Worm (Caenorhabditis elegans) whole organism, young adult: ENCODE data around the gene T16G12.12.

Experiments
- F49E8.2 ChIP-seq: sonication (generic microtip); optimal IDR thresholded peaks from 3 replicates; lab custom pipeline; 2017; ENCODE audit warnings: missing genetic modification characterization, mild to moderate bottlenecking, missing compliant biosample characterization, antibody characterized with exemption, moderate library complexity; ENCODE audit not compliant: insufficient read depth
- F55B11.4 ChIP-seq: sonication (generic microtip); optimal IDR thresholded peaks from 2 replicates; lab custom pipeline; 2016; ENCODE audit warnings: missing compliant biosample characterization, missing genetic modification characterization, borderline replicate concordance; ENCODE audit not compliant: insufficient read depth
- Y53G8AR.9 ChIP-seq: fragments of 200-800 bp; sonication (Bioruptor generic); conservative IDR thresholded peaks from 2 replicates; pipeline ENCODE4 v1.3.6; 2022; ENCODE audit warnings: missing genetic modification reagents, missing genetic modification characterization, missing compliant biosample characterization
- ceh-27 ChIP-seq: fragments of 200-800 bp; sonication (Bioruptor generic); optimal IDR thresholded peaks from 2 replicates; lab custom pipeline; 2018; ENCODE audit warnings: mild to moderate bottlenecking, missing genetic modification characterization, moderate library complexity, missing compliant biosample characterization
- chd-7 ChIP-seq: sonication (generic microtip); optimal IDR thresholded peaks from 2 replicates; lab custom pipeline; 2016; ENCODE audit warnings: mild to moderate bottlenecking, missing genetic modification characterization, moderate library complexity, missing compliant biosample characterization
- egl-18 ChIP-seq: fragments of 200-800 bp; sonication (Bioruptor generic); IDR thresholded peaks from 2 replicates; pipeline ENCODE4 v1.3.6; 2022; ENCODE audit warnings: missing genetic modification reagents, missing genetic modification characterization, missing compliant biosample characterization
- lin-26 ChIP-seq: fragments of 200-800 bp; sonication (Bioruptor generic); IDR thresholded peaks from 2 replicates; pipeline ENCODE4 v1.3.6; 2022; ENCODE audit warnings: missing genetic modification reagents, missing genetic modification characterization, missing compliant biosample characterization
- lin-40 ChIP-seq: sonication (generic microtip); optimal IDR thresholded peaks from 2 replicates; lab custom pipeline; 2016; ENCODE audit warnings: missing genetic modification characterization, mild to moderate bottlenecking, missing compliant biosample characterization, missing genotype, missing genetic modification reagents
- nhr-179 ChIP-seq: sonication (generic microtip); optimal IDR thresholded peaks from 2 replicates; lab custom pipeline; 2016; ENCODE audit warnings: mild to moderate bottlenecking, missing genetic modification characterization, missing compliant biosample characterization
- rec-8 ChIP-seq, 2 experiments: sonication (generic microtip); optimal IDR thresholded peaks; 2 replicates each; lab custom pipeline; 2016; ENCODE audit warnings: mild to moderate bottlenecking in 2 of 2, missing genetic modification characterization in 2 of 2, missing genetic modification reagents in 2 of 2, missing genotype in 2 of 2, missing biosample characterization in 1 of 2, missing compliant biosample characterization in 1 of 2, moderate library complexity in 1 of 2
- sea-2 ChIP-seq: fragments of 200-800 bp; sonication (Bioruptor generic); IDR thresholded peaks from 2 replicates; pipeline ENCODE4 v1.3.6; 2022; ENCODE audit warnings: missing genetic modification characterization, missing compliant biosample characterization
- snpc-1.1 ChIP-seq: sonication (generic microtip); optimal IDR thresholded peaks from 2 replicates; lab custom pipeline; 2017; ENCODE audit warnings: missing genetic modification characterization, mild to moderate bottlenecking, missing compliant biosample characterization, antibody characterized with exemption, moderate library complexity, missing genotype, missing genetic modification reagents; ENCODE audit not compliant: insufficient read depth
- snpc-4 ChIP-seq, 5 experiments: fragments of 150-350 bp in 1 of 5; sonication (generic microtip) in 4 of 5; optimal IDR thresholded peaks; 2 replicates each; lab custom pipeline; 2014 to 2018; ENCODE audit warnings: missing genetic modification characterization in 5 of 5, missing biosample characterization in 3 of 5, antibody characterized with exemption in 2 of 5, mild to moderate bottlenecking in 2 of 5, missing compliant biosample characterization in 2 of 5, missing genotype in 2 of 5, moderate library complexity in 2 of 5, missing genetic modification reagents in 1 of 5
- zfh-2 ChIP-seq: fragments of 200-800 bp; sonication (Bioruptor generic); conservative IDR thresholded peaks from 2 replicates; pipeline ENCODE4 v1.3.6; 2022; ENCODE audit warnings: missing genetic modification reagents, missing genetic modification characterization, missing compliant biosample characterization

- TF ChIP-seq nhr-179 (tag; lab: Kevin White, UChicago) (no peak), lin-40 (tag; lab: Kevin White, UChicago) (no peak), rec-8 (tag; optimal IDR thresholded peaks at IDR 0.05; lab: Kevin White, UChicago) (no peak), Y53G8AR.9 (no peak), F49E8.2 (tag; lab: Kevin White, UChicago) (no peak), egl-18 (no peak), sea-2 (GFP tag; lab: Robert Waterston, UW) (no peak), snpc-4 (GFP tag; optimal IDR thresholded peaks at IDR 0.05; lab: Kevin White, UChicago) (no peak), snpc-4 (tag; optimal IDR thresholded peaks at IDR 0.05; lab: Kevin White, UChicago) (no peak), F55B11.4 (tag; lab: Kevin White, UChicago) (no peak), zfh-2 (GFP tag; lab: Robert Waterston, UW) (no peak), snpc-1.1 (tag; lab: Kevin White, UChicago) (no peak), ceh-27 (no peak), lin-26 (GFP tag; lab: Robert Waterston, UW) (no peak), chd-7 (tag; lab: Kevin White, UChicago) (no peak)
Measured at ce11 chrIII:10018007-10018406, 35.4 kb upstream of the T16G12.12 start.
